Worm (Caenorhabditis elegans) whole organism, L4 larva: Measurements from ENCODE around the gene ints-7.
A peak's percentile ranks its signal among the peaks of the same experiment; 100 is the strongest.

Experiments
- F26F4.8 ChIP-seq: fragments of 200-800 bp; sonication (Bioruptor generic); conservative IDR thresholded peaks from 2 replicates; pipeline ENCODE4 v1.3.6; 2022; ENCODE audit warnings: missing genetic modification characterization, missing compliant biosample characterization
- F49E8.2 ChIP-seq: sonication (generic microtip); optimal IDR thresholded peaks from 2 replicates; lab custom pipeline; 2016; ENCODE audit warnings: missing compliant biosample characterization, mild to moderate bottlenecking, missing genetic modification characterization, borderline replicate concordance
- Y5F2A.4 ChIP-seq: fragments of 200-800 bp; sonication (Bioruptor generic); optimal IDR thresholded peaks from 2 replicates; lab custom pipeline; 2018; ENCODE audit warnings: mild to moderate bottlenecking, missing genetic modification characterization, missing compliant biosample characterization
- ZK337.2 ChIP-seq: fragments of 200-800 bp; sonication (Bioruptor generic); IDR thresholded peaks from 2 replicates; pipeline ENCODE4 v1.3.6; 2022; ENCODE audit warnings: missing genetic modification reagents, missing genetic modification characterization, missing compliant biosample characterization
- aha-1 ChIP-seq: fragments of 150-350 bp; peaks from one replicate; lab custom pipeline; 2014; ENCODE audit warnings: missing biosample characterization, missing genetic modification characterization
- aly-2 ChIP-seq: sonication (generic microtip); optimal IDR thresholded peaks from 2 replicates; lab custom pipeline; 2018; ENCODE audit warnings: missing biosample characterization, missing genetic modification characterization
- ceh-20 ChIP-seq: fragments of 200-800 bp; sonication (Bioruptor generic); IDR thresholded peaks from 2 replicates; pipeline ENCODE4 v1.3.6; 2022; ENCODE audit warnings: missing genetic modification reagents, missing genetic modification characterization, missing compliant biosample characterization
- cey-2 ChIP-seq: sonication (generic microtip); optimal IDR thresholded peaks from 3 replicates; lab custom pipeline; 2017; ENCODE audit warnings: missing genetic modification characterization, mild to moderate bottlenecking, missing compliant biosample characterization, antibody characterized with exemption, borderline replicate concordance; ENCODE audit not compliant: insufficient read depth
- daf-19 ChIP-seq: fragments of 200-800 bp; sonication (Bioruptor generic); conservative IDR thresholded peaks from 2 replicates; pipeline ENCODE4 v1.3.6; 2022; ENCODE audit warnings: missing genetic modification characterization, missing compliant biosample characterization
- dmd-8 ChIP-seq: fragments of 200-800 bp; sonication (Bioruptor generic); IDR thresholded peaks from 2 replicates; pipeline ENCODE4 v1.3.6; 2022; ENCODE audit warnings: missing genetic modification characterization, missing compliant biosample characterization
- dpl-1 ChIP-seq: fragments of 150-350 bp; optimal IDR thresholded peaks from 2 replicates; lab custom pipeline; 2014; ENCODE audit warnings: missing biosample characterization, missing genetic modification reagents, missing genetic modification characterization
- egl-43 ChIP-seq: fragments of 200-800 bp; sonication (Bioruptor generic); IDR thresholded peaks from 2 replicates; pipeline ENCODE4 v1.3.6; 2022; ENCODE audit warnings: missing genetic modification reagents, missing genetic modification characterization, missing compliant biosample characterization
- fkh-10 ChIP-seq: fragments of 150-350 bp; optimal IDR thresholded peaks from 2 replicates; lab custom pipeline; 2014; ENCODE audit warnings: missing biosample characterization, missing genetic modification reagents, missing genetic modification characterization
- fos-1 ChIP-seq: fragments of 150-350 bp; optimal IDR thresholded peaks from 2 replicates; lab custom pipeline; 2014; ENCODE audit warnings: missing biosample characterization, missing genetic modification characterization
- lim-7 ChIP-seq: fragments of 200-800 bp; sonication (Bioruptor generic); IDR thresholded peaks from 2 replicates; pipeline ENCODE4 v1.3.6; 2022; ENCODE audit warnings: missing genetic modification characterization, missing compliant biosample characterization
- lin-1 ChIP-seq: fragments of 200-800 bp; sonication (Bioruptor generic); IDR thresholded peaks from 2 replicates; pipeline ENCODE4 v1.3.6; 2022; ENCODE audit warnings: missing genetic modification reagents, missing genetic modification characterization, missing compliant biosample characterization
- lin-13 ChIP-seq: fragments of 150-350 bp; optimal IDR thresholded peaks from 2 replicates; lab custom pipeline; 2014; ENCODE audit warnings: missing biosample characterization, missing genetic modification reagents, missing genetic modification characterization
- lin-29 ChIP-seq: fragments of 200-800 bp; sonication (Bioruptor generic); IDR thresholded peaks from 2 replicates; pipeline ENCODE4 v1.3.6; 2022; ENCODE audit warnings: missing genetic modification reagents, missing genetic modification characterization, missing compliant biosample characterization
- lin-38 ChIP-seq: fragments of 200-800 bp; sonication (Bioruptor generic); IDR thresholded peaks from 2 replicates; pipeline ENCODE4 v1.3.6; 2022; ENCODE audit warnings: missing genetic modification reagents, missing genetic modification characterization, missing compliant biosample characterization
- lin-39 ChIP-seq: fragments of 150-350 bp; optimal IDR thresholded peaks from 2 replicates; lab custom pipeline; 2014; ENCODE audit warnings: missing biosample characterization, missing genetic modification reagents, missing genetic modification characterization
- lir-3 ChIP-seq: sonication (generic microtip); optimal IDR thresholded peaks from 2 replicates; lab custom pipeline; 2016; ENCODE audit warnings: mild to moderate bottlenecking, missing genetic modification characterization, missing compliant biosample characterization
- lsy-2 ChIP-seq, 2 experiments: fragments of 150-350 bp in 1 of 2; sonication (generic microtip) in 1 of 2; optimal IDR thresholded peaks; 2 replicates each; lab custom pipeline; 2014 to 2017; ENCODE audit warnings: missing biosample characterization in 2 of 2, missing genetic modification characterization in 2 of 2
- madf-5 ChIP-seq, 2 experiments: fragments of 200-800 bp; sonication (Bioruptor generic); IDR thresholded peaks; 2 replicates each; pipeline ENCODE4 v1.3.6; 2022; ENCODE audit warnings: missing compliant biosample characterization in 2 of 2, missing genetic modification characterization in 2 of 2
- madf-9 ChIP-seq: fragments of 200-800 bp; sonication (Bioruptor generic); conservative IDR thresholded peaks from 2 replicates; pipeline ENCODE4 v1.3.6; 2022; ENCODE audit warnings: missing genetic modification reagents, missing genetic modification characterization, missing compliant biosample characterization
- mdl-1 ChIP-seq, 2 experiments: fragments of 150-350 bp in 1 of 2; sonication (generic microtip) in 1 of 2; optimal IDR thresholded peaks; 2 replicates each; lab custom pipeline; 2014 to 2017; ENCODE audit warnings: missing biosample characterization in 2 of 2, missing genetic modification characterization in 2 of 2
- mep-1 ChIP-seq: fragments of 150-350 bp; sonication (generic microtip); optimal IDR thresholded peaks from 3 replicates; lab custom pipeline; 2014; ENCODE audit warnings: missing biosample characterization, missing genetic modification characterization
- mes-2 ChIP-seq: sonication (generic microtip); optimal IDR thresholded peaks from 2 replicates; lab custom pipeline; 2016; ENCODE audit warnings: missing genotype, mild to moderate bottlenecking, missing genetic modification characterization, missing compliant biosample characterization; ENCODE audit not compliant: poor library complexity, severe bottlenecking
- mxl-2 ChIP-seq: fragments of 200-800 bp; sonication (Bioruptor generic); conservative IDR thresholded peaks from 2 replicates; pipeline ENCODE4 v1.3.6; 2022; ENCODE audit warnings: missing genetic modification reagents, missing genetic modification characterization, missing compliant biosample characterization
- nhr-102 ChIP-seq: sonication (generic microtip); optimal IDR thresholded peaks from 2 replicates; lab custom pipeline; 2016; ENCODE audit warnings: mild to moderate bottlenecking, missing genetic modification characterization, moderate library complexity, missing compliant biosample characterization
- nhr-11 ChIP-seq: fragments of 150-350 bp; optimal IDR thresholded peaks from 2 replicates; lab custom pipeline; 2014; ENCODE audit warnings: missing biosample characterization, missing genetic modification characterization
- nhr-111 ChIP-seq: fragments of 200-800 bp; sonication (Bioruptor generic); optimal IDR thresholded peaks from 2 replicates; lab custom pipeline; 2018; ENCODE audit warnings: mild to moderate bottlenecking, missing genetic modification characterization, missing compliant biosample characterization
- nhr-41 ChIP-seq: fragments of 200-800 bp; sonication (Bioruptor generic); IDR thresholded peaks from 2 replicates; pipeline ENCODE4 v1.3.6; 2022; ENCODE audit warnings: missing genetic modification reagents, missing genetic modification characterization, missing compliant biosample characterization
- nhr-77 ChIP-seq: fragments of 150-350 bp; optimal IDR thresholded peaks from 2 replicates; lab custom pipeline; 2014; ENCODE audit warnings: missing biosample characterization, missing genetic modification characterization
- pha-4 ChIP-seq, 2 experiments: fragments of 150-350 bp in 1 of 2; fragments of 200-800 bp in 1 of 2; sonication (Bioruptor generic) in 1 of 2; IDR thresholded peaks in 1 of 2; optimal IDR thresholded peaks in 1 of 2; 2 replicates each; pipeline versions ENCODE4 v1.3.6 to Lab custom; 2014 to 2022; ENCODE audit warnings: missing genetic modification characterization in 2 of 2, missing genetic modification reagents in 2 of 2, missing biosample characterization in 1 of 2, missing compliant biosample characterization in 1 of 2
- php-3 ChIP-seq: fragments of 200-800 bp; sonication (Bioruptor generic); IDR thresholded peaks from 2 replicates; pipeline ENCODE4 v1.3.6; 2022; ENCODE audit warnings: missing genetic modification reagents, missing genetic modification characterization, missing compliant biosample characterization
- pqm-1 ChIP-seq: sonication (generic microtip); optimal IDR thresholded peaks from 2 replicates; lab custom pipeline; 2017; ENCODE audit warnings: missing biosample characterization, missing genetic modification characterization
- rbr-2 ChIP-seq: sonication (generic microtip); optimal IDR thresholded peaks from 2 replicates; lab custom pipeline; 2016; ENCODE audit warnings: missing genotype, missing genetic modification characterization, missing compliant biosample characterization
- saeg-2 ChIP-seq: fragments of 200-800 bp; sonication (Bioruptor generic); IDR thresholded peaks from 2 replicates; pipeline ENCODE4 v1.3.6; 2022; ENCODE audit warnings: missing genetic modification reagents, missing genetic modification characterization, missing compliant biosample characterization
- sdz-12 ChIP-seq: fragments of 200-800 bp; sonication (Bioruptor generic); optimal IDR thresholded peaks from 2 replicates; lab custom pipeline; 2018; ENCODE audit warnings: mild to moderate bottlenecking, missing genetic modification characterization, missing compliant biosample characterization
- skn-1 ChIP-seq: fragments of 150-350 bp; optimal IDR thresholded peaks from 2 replicates; lab custom pipeline; 2014; ENCODE audit warnings: missing biosample characterization, missing genetic modification characterization
- snpc-1.2 ChIP-seq: fragments of 200-800 bp; sonication (Bioruptor generic); IDR thresholded peaks from 2 replicates; pipeline ENCODE4 v1.3.6; 2022; ENCODE audit warnings: missing genetic modification reagents, missing genetic modification characterization, missing compliant biosample characterization
- snpc-4 ChIP-seq: fragments of 150-350 bp; optimal IDR thresholded peaks from 2 replicates; lab custom pipeline; 2014; ENCODE audit warnings: missing biosample characterization, missing genetic modification characterization
- spr-1 ChIP-seq: sonication (generic microtip); optimal IDR thresholded peaks from 2 replicates; lab custom pipeline; 2016; ENCODE audit warnings: mild to moderate bottlenecking, missing genetic modification characterization, missing compliant biosample characterization
- spr-3 ChIP-seq: fragments of 200-800 bp; sonication (Bioruptor generic); optimal IDR thresholded peaks from 2 replicates; lab custom pipeline; 2018; ENCODE audit warnings: mild to moderate bottlenecking, missing genetic modification characterization, missing compliant biosample characterization
- tag-97 ChIP-seq: fragments of 200-800 bp; sonication (Bioruptor generic); IDR thresholded peaks from 2 replicates; pipeline ENCODE4 v1.3.6; 2022; ENCODE audit warnings: missing genetic modification characterization, missing compliant biosample characterization
- tra-1 ChIP-seq: fragments of 200-800 bp; sonication (Bioruptor generic); IDR thresholded peaks from 2 replicates; pipeline ENCODE4 v1.3.6; 2022; ENCODE audit warnings: missing genetic modification reagents, missing genetic modification characterization, missing compliant biosample characterization
- unc-39 ChIP-seq: sonication (generic microtip); optimal IDR thresholded peaks from 2 replicates; lab custom pipeline; 2017; ENCODE audit warnings: missing biosample characterization, missing genetic modification characterization
- zag-1 ChIP-seq: fragments of 150-350 bp; optimal IDR thresholded peaks from 2 replicates; lab custom pipeline; 2014; ENCODE audit warnings: missing biosample characterization, missing genetic modification characterization
- zfp-3 ChIP-seq: fragments of 200-800 bp; sonication (Bioruptor generic); conservative IDR thresholded peaks from 2 replicates; pipeline ENCODE4 v1.3.6; 2022; ENCODE audit warnings: missing genetic modification reagents, missing genetic modification characterization, missing compliant biosample characterization
- zip-11 ChIP-seq: fragments of 200-800 bp; sonication (Bioruptor generic); IDR thresholded peaks from 2 replicates; pipeline ENCODE4 v1.3.6; 2022; ENCODE audit warnings: missing genetic modification characterization, missing compliant biosample characterization
- zip-2 ChIP-seq: fragments of 150-350 bp; optimal IDR thresholded peaks from 2 replicates; lab custom pipeline; 2014; ENCODE audit warnings: missing biosample characterization, missing genetic modification characterization
- ztf-7 ChIP-seq: fragments of 150-350 bp; optimal IDR thresholded peaks from 2 replicates; lab custom pipeline; 2014; ENCODE audit warnings: missing biosample characterization, missing genetic modification characterization

The ints-7 gene

ce11 chrII:11611462-11611861 lies 28.8 kb downstream of the ints-7 start:
- TF ChIP-seq pqm-1 (tag; lab: Kevin White, UChicago), result peak; percentile 62
- no peak for TF ChIP-seq mdl-1 (tag; optimal IDR thresholded peaks at IDR 0.05; lab: Kevin White, UChicago)
- TF ChIP-seq fos-1 (tag; lab: Kevin White, UChicago), result no peak
- no peak for TF ChIP-seq spr-1 (tag; lab: Kevin White, UChicago)
- no peak for TF ChIP-seq mes-2 (tag; lab: Kevin White, UChicago)
- TF ChIP-seq skn-1 (tag; lab: Kevin White, UChicago), result no peak
- TF ChIP-seq aha-1 (tag; lab: Kevin White, UChicago), result no peak
- no peak for TF ChIP-seq cey-2 (tag; lab: Kevin White, UChicago)
- no peak for TF ChIP-seq snpc-1.2 (GFP tag; lab: Robert Waterston, UW)
- TF ChIP-seq F49E8.2 (tag; lab: Kevin White, UChicago), result no peak
- TF ChIP-seq madf-9, result no peak
- TF ChIP-seq nhr-41 (GFP tag; lab: Robert Waterston, UW), result no peak
- no peak for TF ChIP-seq zip-2 (tag; lab: Kevin White, UChicago)
- no peak for TF ChIP-seq nhr-11 (tag; lab: Kevin White, UChicago)
- TF ChIP-seq lsy-2 (tag; optimal IDR thresholded peaks at IDR 0.05; lab: Kevin White, UChicago), result peak in 1 of 2 experiments; percentile 13
- TF ChIP-seq lin-29 (GFP tag; lab: Robert Waterston, UW), result no peak
- TF ChIP-seq tag-97 (GFP tag; lab: Robert Waterston, UW), result no peak
- TF ChIP-seq F26F4.8 (GFP tag; lab: Robert Waterston, UW), result no peak
- TF ChIP-seq mep-1 (tag; lab: Kevin White, UChicago), result peak; percentile 24
- no peak for TF ChIP-seq fkh-10 (GFP tag; lab: Kevin White, UChicago)
- no peak for TF ChIP-seq ztf-7 (tag; lab: Kevin White, UChicago)
- no peak for TF ChIP-seq egl-43 (GFP tag; lab: Robert Waterston, UW)
- TF ChIP-seq lim-7 (GFP tag; lab: Robert Waterston, UW), result no peak
- TF ChIP-seq snpc-4 (tag; lab: Kevin White, UChicago), result no peak
- no peak for TF ChIP-seq lir-3 (tag; lab: Kevin White, UChicago)
- no peak for TF ChIP-seq sdz-12
- no peak for TF ChIP-seq pha-4 (GFP tag; IDR thresholded peaks at IDR 0.05; lab: Robert Waterston, UW)
- TF ChIP-seq pha-4 (tag; optimal IDR thresholded peaks at IDR 0.05; lab: Kevin White, UChicago), result no peak
- no peak for TF ChIP-seq ceh-20 (GFP tag; lab: Robert Waterston, UW)
- TF ChIP-seq lin-13 (GFP tag; lab: Kevin White, UChicago), result no peak
- no peak for TF ChIP-seq aly-2 (tag; lab: Kevin White, UChicago)
- TF ChIP-seq spr-3 (GFP tag; lab: Kevin White, UChicago), result no peak
- TF ChIP-seq lin-38 (GFP tag; lab: Robert Waterston, UW), result no peak
- TF ChIP-seq nhr-77 (tag; lab: Kevin White, UChicago), result peak; percentile 44
- TF ChIP-seq Y5F2A.4 (GFP tag; lab: Kevin White, UChicago), result no peak
- peak; percentile 53; the same call in 1 of the 2 replicates for TF ChIP-seq mxl-2 (GFP tag; lab: Robert Waterston, UW)
- no peak for TF ChIP-seq madf-5 (GFP tag; IDR thresholded peaks at IDR 0.05; lab: Robert Waterston, UW)
- no peak for TF ChIP-seq dpl-1 (GFP tag; lab: Kevin White, UChicago)
- no peak for TF ChIP-seq unc-39 (tag; lab: Kevin White, UChicago)
- 0 out of 2 replicates have a peak, but pooled peaks have one; percentile 27 for TF ChIP-seq lin-1 (GFP tag; lab: Robert Waterston, UW)
- no peak for TF ChIP-seq nhr-111 (GFP tag; lab: Kevin White, UChicago)
- TF ChIP-seq dmd-8, result no peak
- peak; percentile 66 for TF ChIP-seq tra-1 (GFP tag; lab: Robert Waterston, UW)
- no peak for TF ChIP-seq zag-1 (tag; lab: Kevin White, UChicago)
- TF ChIP-seq saeg-2 (GFP tag; lab: Robert Waterston, UW), result no peak
- TF ChIP-seq ZK337.2 (GFP tag; lab: Robert Waterston, UW), result no peak
- no peak for TF ChIP-seq lin-39 (tag; lab: Kevin White, UChicago)
- TF ChIP-seq nhr-102 (tag; lab: Kevin White, UChicago), result no peak
- no peak for TF ChIP-seq daf-19 (GFP tag; lab: Robert Waterston, UW)
- TF ChIP-seq zip-11 (GFP tag; lab: Robert Waterston, UW), result no peak
- TF ChIP-seq zfp-3 (GFP tag; lab: Robert Waterston, UW), result no peak
- TF ChIP-seq php-3 (GFP tag; lab: Robert Waterston, UW), result no peak
- no peak for TF ChIP-seq rbr-2
